Fruit fly (Drosophila melanogaster) whole organism, embryonic: ENCODE measurements around the gene ebd1.

Experiments
- CG11504 ChIP-seq: fragments of 200-800 bp; sonication (Bioruptor generic); optimal IDR thresholded peaks from 3 replicates; lab custom pipeline; 2019; ENCODE audit warnings: missing biosample characterization, mild to moderate bottlenecking, missing genetic modification characterization, moderate library complexity
- CG11695 ChIP-seq: fragments of 200-800 bp; sonication (Bioruptor generic); IDR thresholded peaks from 3 replicates; pipeline ENCODE4 v1.3.6; 2022; ENCODE audit warnings: missing biosample characterization, missing genetic modification characterization
- CG12219 ChIP-seq: fragments of 200-800 bp; sonication (Bioruptor generic); optimal IDR thresholded peaks from 3 replicates; lab custom pipeline; 2018; ENCODE audit warnings: missing biosample characterization, mild to moderate bottlenecking, missing genetic modification characterization
- CG13296 ChIP-seq: fragments of 200-800 bp; sonication (Bioruptor generic); optimal IDR thresholded peaks from 3 replicates; lab custom pipeline; 2018; ENCODE audit warnings: missing biosample characterization, mild to moderate bottlenecking, missing genetic modification characterization
- CG13894 ChIP-seq: fragments of 200-800 bp; sonication (Bioruptor generic); optimal IDR thresholded peaks from 3 replicates; lab custom pipeline; 2018; ENCODE audit warnings: missing biosample characterization, mild to moderate bottlenecking, missing genetic modification characterization, moderate library complexity
- CG16815 ChIP-seq: fragments of 200-800 bp; sonication (Bioruptor generic); optimal IDR thresholded peaks from 3 replicates; lab custom pipeline; 2017; ENCODE audit warnings: missing biosample characterization, mild to moderate bottlenecking, missing genetic modification characterization
- CG17328 ChIP-seq: fragments of 200-800 bp; sonication (Bioruptor generic); IDR thresholded peaks from 2 replicates; pipeline ENCODE4 v1.3.6; 2022; ENCODE audit warnings: missing biosample characterization, missing genetic modification characterization
- CG17359 ChIP-seq: fragments of 200-800 bp; sonication (Bioruptor generic); optimal IDR thresholded peaks from 3 replicates; lab custom pipeline; 2018; ENCODE audit warnings: missing biosample characterization, mild to moderate bottlenecking, missing genetic modification characterization, moderate library complexity
- CG17829 ChIP-seq: fragments of 200-800 bp; optimal IDR thresholded peaks from 2 replicates; lab custom pipeline; 2019; ENCODE audit warnings: missing biosample characterization, mild to moderate bottlenecking, missing genetic modification characterization, moderate library complexity
- CG1792 ChIP-seq: fragments of 200-800 bp; sonication (Bioruptor generic); optimal IDR thresholded peaks from 2 replicates; lab custom pipeline; 2016; ENCODE audit warnings: missing biosample characterization, missing genetic modification characterization
- CG18011 ChIP-seq: fragments of 200-800 bp; sonication (Bioruptor generic); optimal IDR thresholded peaks from 2 replicates; lab custom pipeline; 2017; ENCODE audit warnings: missing biosample characterization, missing genetic modification characterization, mild to moderate bottlenecking, moderate library complexity, missing genotype
- CG2678 ChIP-seq: fragments of 200-800 bp; sonication (Bioruptor generic); optimal IDR thresholded peaks from 3 replicates; lab custom pipeline; 2019; ENCODE audit warnings: missing biosample characterization, mild to moderate bottlenecking, missing genetic modification characterization, moderate library complexity
- CG34224 ChIP-seq: fragments of 200-800 bp; sonication (Bioruptor generic); IDR thresholded peaks from 3 replicates; pipeline ENCODE4 v1.3.6; 2022; ENCODE audit warnings: missing biosample characterization, missing genetic modification characterization; ENCODE audit not compliant: partially characterized antibody
- CG4404 ChIP-seq: fragments of 200-800 bp; sonication (Bioruptor generic); IDR thresholded peaks from 2 replicates; pipeline ENCODE4 v1.3.6; 2022; ENCODE audit warnings: missing biosample characterization, missing genetic modification characterization
- CG4730 ChIP-seq: fragments of 200-800 bp; sonication (Bioruptor generic); IDR thresholded peaks from 2 replicates; pipeline ENCODE4 v1.3.6; 2022; ENCODE audit warnings: missing biosample characterization, missing genetic modification characterization
- CG6175 ChIP-seq: fragments of 200-800 bp; sonication (Bioruptor generic); IDR thresholded peaks from 3 replicates; pipeline ENCODE4 v1.3.6; 2022; ENCODE audit warnings: missing biosample characterization, missing genetic modification characterization
- CG6791 ChIP-seq: fragments of 200-800 bp; sonication (Bioruptor generic); IDR thresholded peaks from 3 replicates; pipeline ENCODE4 v1.3.6; 2022; ENCODE audit warnings: missing biosample characterization, missing genetic modification characterization; ENCODE audit not compliant: partially characterized antibody
- CG8089 ChIP-seq: fragments of 200-800 bp; sonication (Bioruptor generic); optimal IDR thresholded peaks from 3 replicates; lab custom pipeline; 2016; ENCODE audit warnings: missing biosample characterization, missing genetic modification characterization
- CG8388 ChIP-seq: fragments of 200-800 bp; sonication (Bioruptor generic); optimal IDR thresholded peaks from 2 replicates; lab custom pipeline; 2019; ENCODE audit warnings: missing biosample characterization, mild to moderate bottlenecking, missing genetic modification characterization, moderate library complexity
- CG8478 ChIP-seq: fragments of >200 bp; optimal IDR thresholded peaks from 2 replicates; lab custom pipeline; 2018
- CG8944 ChIP-seq: fragments of 200-800 bp; sonication (Bioruptor generic); optimal IDR thresholded peaks from 3 replicates; lab custom pipeline; 2016; ENCODE audit warnings: missing biosample characterization, missing genetic modification characterization
- D ChIP-seq, 2 experiments: fragments of 200-800 bp in 1 of 2; fragments of >200 bp in 1 of 2; sonication (Bioruptor generic) in 1 of 2; optimal IDR thresholded peaks; 2 replicates in 1 of 2; 3 replicates in 1 of 2; lab custom pipeline; 2017; ENCODE audit warnings: mild to moderate bottlenecking in 1 of 2, missing biosample characterization in 1 of 2, missing genetic modification characterization in 1 of 2, missing genetic modification reagents in 1 of 2
- Dad ChIP-seq: fragments of 200-800 bp; sonication (Bioruptor generic); optimal IDR thresholded peaks from 3 replicates; lab custom pipeline; 2016; ENCODE audit warnings: missing biosample characterization, missing genetic modification characterization
- Deaf1 ChIP-seq: fragments of 200-800 bp; optimal IDR thresholded peaks from 3 replicates; lab custom pipeline; 2019; ENCODE audit warnings: missing biosample characterization, mild to moderate bottlenecking, missing genetic modification characterization, moderate library complexity
- E2f1 ChIP-seq: fragments of 200-800 bp; sonication (Bioruptor generic); IDR thresholded peaks from 2 replicates; pipeline ENCODE4 v1.3.6; 2022; ENCODE audit warnings: missing biosample characterization, missing genetic modification characterization
- Eip74EF ChIP-seq, 2 experiments: fragments of 200-800 bp in 1 of 2; fragments of >200 bp in 1 of 2; sonication (Bioruptor generic) in 1 of 2; optimal IDR thresholded peaks; 2 replicates each; lab custom pipeline; 2017 to 2019; ENCODE audit warnings: missing biosample characterization in 2 of 2, missing genetic modification characterization in 2 of 2, mild to moderate bottlenecking in 1 of 2, moderate library complexity in 1 of 2
- Ets65A ChIP-seq: fragments of 200-800 bp; sonication (Bioruptor generic); peaks from one replicate; lab custom pipeline; 2016; ENCODE audit warnings: missing biosample characterization, missing genetic modification characterization
- MTF-1 ChIP-seq: fragments of 200-800 bp; sonication (Bioruptor generic); optimal IDR thresholded peaks from 2 replicates; lab custom pipeline; 2018; ENCODE audit warnings: missing biosample characterization, mild to moderate bottlenecking, missing genetic modification characterization, borderline replicate concordance
- Meics ChIP-seq: fragments of 200-800 bp; sonication (Bioruptor generic); optimal IDR thresholded peaks from 2 replicates; lab custom pipeline; 2017; ENCODE audit warnings: missing biosample characterization, mild to moderate bottlenecking, missing genetic modification characterization
- NC2α ChIP-seq: fragments of 200-800 bp; sonication (Bioruptor generic); optimal IDR thresholded peaks from 2 replicates; lab custom pipeline; 2016; ENCODE audit warnings: missing biosample characterization, missing genetic modification characterization
- NK7.1 ChIP-seq: fragments of 200-800 bp; sonication (Bioruptor generic); optimal IDR thresholded peaks from 3 replicates; lab custom pipeline; 2016; ENCODE audit warnings: missing biosample characterization, missing genetic modification characterization
- NfI ChIP-seq: fragments of 200-800 bp; sonication (Bioruptor generic); optimal IDR thresholded peaks from 3 replicates; lab custom pipeline; 2018; ENCODE audit warnings: missing biosample characterization, mild to moderate bottlenecking, missing genetic modification characterization, moderate library complexity
- Oaz ChIP-seq: fragments of 200-800 bp; sonication (Bioruptor generic); IDR thresholded peaks from 2 replicates; pipeline ENCODE4 v1.3.6; 2022; ENCODE audit warnings: missing biosample characterization, missing genetic modification characterization
- Rx ChIP-seq: fragments of 200-800 bp; sonication (Bioruptor generic); IDR thresholded peaks from 2 replicates; pipeline ENCODE4 v1.3.6; 2022; ENCODE audit warnings: missing biosample characterization, missing genetic modification characterization
- Sin3A ChIP-seq: fragments of >200 bp; optimal IDR thresholded peaks from 2 replicates; lab custom pipeline; 2018
- Six4 ChIP-seq: fragments of 200-800 bp; sonication (Bioruptor generic); optimal IDR thresholded peaks from 2 replicates; lab custom pipeline; 2016; ENCODE audit warnings: missing biosample characterization, missing genetic modification characterization
- Sry-δ ChIP-seq: fragments of 200-800 bp; sonication (Bioruptor generic); optimal IDR thresholded peaks from 2 replicates; lab custom pipeline; 2016; ENCODE audit warnings: missing biosample characterization, missing genetic modification characterization
- YL-1 ChIP-seq: fragments of 200-800 bp; sonication (Bioruptor generic); optimal IDR thresholded peaks from 3 replicates; lab custom pipeline; 2017; ENCODE audit warnings: missing biosample characterization, mild to moderate bottlenecking, missing genetic modification characterization
- crp ChIP-seq, 2 experiments: fragments of 200-800 bp; sonication (Bioruptor generic); optimal IDR thresholded peaks; 2 replicates in 1 of 2; 3 replicates in 1 of 2; lab custom pipeline; 2017; ENCODE audit warnings: missing biosample characterization in 2 of 2, missing genetic modification characterization in 2 of 2, mild to moderate bottlenecking in 1 of 2, moderate library complexity in 1 of 2
- disco-r ChIP-seq: fragments of 200-800 bp; sonication (Bioruptor generic); optimal IDR thresholded peaks from 2 replicates; lab custom pipeline; 2016; ENCODE audit warnings: missing biosample characterization, missing genetic modification characterization
- grau ChIP-seq: fragments of 200-800 bp; optimal IDR thresholded peaks from 3 replicates; lab custom pipeline; 2019; ENCODE audit warnings: missing biosample characterization, mild to moderate bottlenecking, missing genetic modification characterization, moderate library complexity
- gsb-n ChIP-seq: fragments of 200-800 bp; sonication (Bioruptor generic); optimal IDR thresholded peaks from 3 replicates; lab custom pipeline; 2018; ENCODE audit warnings: missing biosample characterization, mild to moderate bottlenecking, missing genetic modification characterization
- jigr1 ChIP-seq: fragments of 200-800 bp; sonication (Bioruptor generic); IDR thresholded peaks from 3 replicates; pipeline ENCODE4 v1.3.6; 2022; ENCODE audit warnings: missing biosample characterization, missing genetic modification characterization
- ken ChIP-seq: fragments of 200-800 bp; sonication (Bioruptor generic); IDR thresholded peaks from 3 replicates; pipeline ENCODE4 v1.3.6; 2022; ENCODE audit warnings: missing biosample characterization, missing genetic modification characterization
- pita ChIP-seq: fragments of 200-800 bp; sonication (Bioruptor generic); optimal IDR thresholded peaks from 2 replicates; lab custom pipeline; 2017; ENCODE audit warnings: missing biosample characterization, mild to moderate bottlenecking, missing genetic modification characterization
- psq ChIP-seq: fragments of 200-800 bp; sonication (Bioruptor generic); optimal IDR thresholded peaks from 2 replicates; lab custom pipeline; 2017; ENCODE audit warnings: missing biosample characterization, missing genetic modification characterization
- salm ChIP-seq: fragments of 200-800 bp; sonication (Bioruptor generic); optimal IDR thresholded peaks from 2 replicates; lab custom pipeline; 2018; ENCODE audit warnings: missing biosample characterization, mild to moderate bottlenecking, missing genetic modification characterization
- shn ChIP-seq: fragments of 200-800 bp; sonication (Bioruptor generic); optimal IDR thresholded peaks from 3 replicates; lab custom pipeline; 2016; ENCODE audit warnings: missing biosample characterization, missing genetic modification characterization
- sna ChIP-seq: fragments of 200-800 bp; sonication (Bioruptor generic); IDR thresholded peaks from 2 replicates; pipeline ENCODE4 v1.3.6; 2022; ENCODE audit warnings: missing biosample characterization, missing genetic modification characterization; ENCODE audit not compliant: partially characterized antibody
- sr ChIP-seq: fragments of 200-800 bp; sonication (Bioruptor generic); IDR thresholded peaks from 3 replicates; pipeline ENCODE4 v1.3.6; 2022; ENCODE audit warnings: missing biosample characterization, missing genetic modification characterization
- vfl ChIP-seq: fragments of 200-800 bp; sonication (Bioruptor generic); optimal IDR thresholded peaks from 2 replicates; lab custom pipeline; 2016; ENCODE audit warnings: missing biosample characterization, missing genetic modification characterization

Gene ebd1

DNA sequence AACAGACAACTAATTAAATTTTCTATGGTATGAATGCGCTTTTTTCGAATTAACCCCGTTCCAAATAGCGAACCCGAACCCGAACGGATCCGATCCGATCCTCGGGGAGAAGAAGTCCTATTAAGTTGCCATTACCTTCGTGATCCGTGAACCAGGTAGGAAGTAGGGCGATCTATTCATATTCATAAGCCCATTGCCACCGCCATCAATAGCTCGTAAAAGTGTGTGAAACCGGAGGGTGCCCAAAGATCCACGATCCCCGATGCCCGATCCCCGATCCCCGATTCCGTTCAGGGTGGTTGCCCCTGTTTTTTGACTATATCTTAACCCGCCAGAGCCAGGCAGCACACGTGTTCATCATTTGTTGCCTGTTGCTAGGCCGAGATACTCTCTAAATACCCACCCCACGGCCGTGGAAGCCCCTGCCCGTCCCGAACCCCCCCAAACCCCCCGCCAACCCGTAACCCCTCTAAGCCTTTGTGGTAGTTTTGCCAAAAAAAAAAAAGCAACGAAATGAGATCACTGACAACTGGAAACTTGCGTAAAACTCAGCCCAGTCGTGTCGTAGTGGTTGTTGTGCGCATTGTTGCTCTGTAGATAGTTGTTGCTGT lies 39.8 kb downstream of the ebd1 start (continued):
- no peak for TF ChIP-seq sr (GFP tag; lab: Robert Waterston, UW)
- TF ChIP-seq CG18011 (GFP tag; lab: Kevin White, UChicago): peak; percentile 45
- TF ChIP-seq CG8478: no peak
- TF ChIP-seq Deaf1 (tag; lab: Kevin White, UChicago): peak; percentile 37
- no peak for TF ChIP-seq vfl
- TF ChIP-seq Six4 (GFP tag; lab: Kevin White, UChicago): no peak
- TF ChIP-seq NK7.1 (GFP tag; lab: Kevin White, UChicago): no peak
- TF ChIP-seq Meics (GFP tag; lab: Kevin White, UChicago): no peak
- no peak for TF ChIP-seq salm (tag; lab: Kevin White, UChicago)
- TF ChIP-seq Rx (GFP tag; lab: Robert Waterston, UW): no peak
- no peak for TF ChIP-seq pita
- no peak for TF ChIP-seq CG6791 (GFP tag; lab: Robert Waterston, UW)
- TF ChIP-seq CG17829 (tag; lab: Kevin White, UChicago): no peak
- TF ChIP-seq ken (GFP tag; lab: Robert Waterston, UW): 0 out of 3 replicates have a peak, but pooled peaks have one; percentile 15
- no peak for TF ChIP-seq CG4404 (GFP tag; lab: Robert Waterston, UW)
- no peak for TF ChIP-seq CG8388
- no peak for TF ChIP-seq CG12219 (GFP tag; lab: Kevin White, UChicago)
- no peak for TF ChIP-seq YL-1
- no peak for TF ChIP-seq grau (tag; lab: Kevin White, UChicago)
- TF ChIP-seq D (optimal IDR thresholded peaks at IDR 0.05; lab: Kevin White, UChicago): no peak
- TF ChIP-seq D (GFP tag; optimal IDR thresholded peaks at IDR 0.05; lab: Kevin White, UChicago): no peak
- TF ChIP-seq CG11504 (tag; lab: Kevin White, UChicago): no peak
- no peak for TF ChIP-seq E2f1 (GFP tag; lab: Robert Waterston, UW)
- TF ChIP-seq CG16815 (GFP tag; lab: Kevin White, UChicago): no peak
- TF ChIP-seq CG34224 (GFP tag; lab: Robert Waterston, UW): no peak
- TF ChIP-seq crp (GFP tag; optimal IDR thresholded peaks at IDR 0.05; lab: Kevin White, UChicago): no peak
- TF ChIP-seq jigr1 (GFP tag; lab: Robert Waterston, UW): no peak
- no peak for TF ChIP-seq MTF-1
- TF ChIP-seq sna: no peak
- no peak for TF ChIP-seq CG4730 (GFP tag; lab: Robert Waterston, UW)
- no peak for TF ChIP-seq CG2678 (tag; lab: Kevin White, UChicago)
- TF ChIP-seq Ets65A (GFP tag; lab: Kevin White, UChicago): no peak
- TF ChIP-seq CG11695 (GFP tag; lab: Robert Waterston, UW): no peak
- no peak for TF ChIP-seq shn (GFP tag; lab: Kevin White, UChicago)
- no peak for TF ChIP-seq Oaz (GFP tag; lab: Robert Waterston, UW)
- no peak for TF ChIP-seq disco-r (GFP tag; lab: Kevin White, UChicago)
- TF ChIP-seq CG13894 (tag; lab: Kevin White, UChicago): peak; percentile 97
- no peak for TF ChIP-seq Sry-δ (GFP tag; lab: Kevin White, UChicago)
- TF ChIP-seq gsb-n: peak; percentile 64
- TF ChIP-seq CG1792 (GFP tag; lab: Kevin White, UChicago): no peak
- TF ChIP-seq CG17328: no peak
- no peak for TF ChIP-seq CG13296 (GFP tag; lab: Kevin White, UChicago)
- no peak for TF ChIP-seq CG8944
- no peak for TF ChIP-seq CG17359 (tag; lab: Kevin White, UChicago)
- no peak for TF ChIP-seq NC2α (GFP tag; lab: Kevin White, UChicago)
- no peak for TF ChIP-seq CG6175
- no peak for TF ChIP-seq Dad (GFP tag; lab: Kevin White, UChicago)
- TF ChIP-seq NfI (GFP tag; lab: Kevin White, UChicago): no peak
- TF ChIP-seq Sin3A (lab: Kevin White, UChicago): no peak
- no peak for TF ChIP-seq psq (GFP tag; lab: Kevin White, UChicago)
- TF ChIP-seq CG8089 (GFP tag; lab: Kevin White, UChicago): no peak
- TF ChIP-seq Eip74EF (GFP tag; optimal IDR thresholded peaks at IDR 0.05; lab: Kevin White, UChicago): no peak
